Worm (Caenorhabditis elegans): ENCODE measurements around the gene pik-1.
A peak's percentile ranks its signal among the peaks of the same experiment; 100 is the strongest.

The pik-1 gene

ce11 chrIV:13386043-13386442 lies 29.8 kb upstream of the pik-1 start, which contains the start of the genes Y62E10A.20, Y62E10A.23 and mdt-9:
Gene Y62E10A.20 (minus strand): TSS chrIV:13386091.
Gene Y62E10A.23 (plus strand): TSS chrIV:13386324.
Gene mdt-9 (plus strand): TSS chrIV:13386380.
- peak; percentile 43 for TF ChIP-seq nhr-43 (tag; optimal IDR thresholded peaks at IDR 0.05; ENCODE audit: poor library complexity, severe bottlenecking)
- TF ChIP-seq nhr-12 (tag; optimal IDR thresholded peaks at IDR 0.05) = no peak
- TF ChIP-seq egl-5 (tag; optimal IDR thresholded peaks at IDR 0.05) = peak; percentile 95
- peak; percentile 9 for TF ChIP-seq pqm-1 (tag; optimal IDR thresholded peaks at IDR 0.05)
- TF ChIP-seq snpc-4 (tag; optimal IDR thresholded peaks at IDR 0.05) = peak; percentile 11
- peak; percentile 87 for TF ChIP-seq pha-4 (tag; optimal IDR thresholded peaks at IDR 0.05)
- TF ChIP-seq unc-62 (GFP tag; optimal IDR thresholded peaks at IDR 0.05) = no peak
- no peak for TF ChIP-seq aly-2 (tag; optimal IDR thresholded peaks at IDR 0.05)
- peak; percentile 54 for TF ChIP-seq ceh-28 (tag; optimal IDR thresholded peaks at IDR 0.05)
- no peak for TF ChIP-seq zag-1 (tag; optimal IDR thresholded peaks at IDR 0.05)
- TF ChIP-seq hmg-11 (tag; optimal IDR thresholded peaks at IDR 0.05) = peak; percentile 66
- TF ChIP-seq nhr-11 (tag; optimal IDR thresholded peaks at IDR 0.05) = no peak
- no peak for TF ChIP-seq tbx-2 (tag; optimal IDR thresholded peaks at IDR 0.05)
- TF ChIP-seq nfya-1 (tag; optimal IDR thresholded peaks at IDR 0.05; ENCODE audit: insufficient read depth) = peak; percentile 82
- TF ChIP-seq fkh-10 (GFP tag; optimal IDR thresholded peaks at IDR 0.05) = peak; percentile 14
- TF ChIP-seq lin-39 (tag; optimal IDR thresholded peaks at IDR 0.05) = peak; percentile 70
- peak; percentile 53 for TF ChIP-seq R02D3.7 (tag; optimal IDR thresholded peaks at IDR 0.05)
- TF ChIP-seq ama-1 (optimal IDR thresholded peaks at IDR 0.05) = peak; percentile 9
- peak; percentile 92 for TF ChIP-seq lin-15B (tag; optimal IDR thresholded peaks at IDR 0.05)
- no peak for TF ChIP-seq ceh-9 (tag; optimal IDR thresholded peaks at IDR 0.05)
- TF ChIP-seq nhr-23 (tag; optimal IDR thresholded peaks at IDR 0.05) = peak; percentile 81
- TF ChIP-seq skn-1 (tag; optimal IDR thresholded peaks at IDR 0.05) = peak; percentile 32
- peak; percentile 72 for TF ChIP-seq nhr-25 (tag; optimal IDR thresholded peaks at IDR 0.05)
- TF ChIP-seq elt-2 (tag; optimal IDR thresholded peaks at IDR 0.05) = peak; percentile 28
- no peak for TF ChIP-seq elt-3 (tag; optimal IDR thresholded peaks at IDR 0.05)

- TF ChIP-seq nhr-237 (tag; optimal IDR thresholded peaks at IDR 0.05) = no peak
- TF ChIP-seq ceh-16 (tag; optimal IDR thresholded peaks at IDR 0.05) = no peak
- TF ChIP-seq fkh-2 (tag; optimal IDR thresholded peaks at IDR 0.05) = no peak
- TF ChIP-seq ceh-28 (tag; optimal IDR thresholded peaks at IDR 0.05) = no peak
- TF ChIP-seq pqm-1 (tag; optimal IDR thresholded peaks at IDR 0.05) = no peak
- no peak for TF ChIP-seq snpc-4 (tag; optimal IDR thresholded peaks at IDR 0.05)
- TF ChIP-seq mdl-1 (tag; optimal IDR thresholded peaks at IDR 0.05) = no peak
- TF ChIP-seq sea-2 (GFP tag; optimal IDR thresholded peaks at IDR 0.05) = no peak
- no peak for TF ChIP-seq daf-12 (tag; optimal IDR thresholded peaks at IDR 0.05)
- TF ChIP-seq hmg-11 (tag; optimal IDR thresholded peaks at IDR 0.05) = no peak
- no peak for TF ChIP-seq fkh-10 (GFP tag; optimal IDR thresholded peaks at IDR 0.05)
- TF ChIP-seq aly-2 (tag; optimal IDR thresholded peaks at IDR 0.05) = no peak
- TF ChIP-seq nhr-67 (tag; optimal IDR thresholded peaks at IDR 0.05) = no peak
- TF ChIP-seq ztf-4 (tag; optimal IDR thresholded peaks at IDR 0.05) = no peak
- TF ChIP-seq unc-39 (tag; optimal IDR thresholded peaks at IDR 0.05) = no peak
Measured at ce11 chrIV:13386903-13387302, 28.9 kb upstream of the pik-1 start, which contains the start of gene lsm-3. Gene lsm-3 (plus strand): TSS chrIV:13387203.

ce11 chrIV:13388779-13389178 lies 27.1 kb upstream of the pik-1 start:
- peak; percentile 38 for TF ChIP-seq jun-1 (tag; optimal IDR thresholded peaks at IDR 0.05)
- TF ChIP-seq eor-1 (tag; optimal IDR thresholded peaks at IDR 0.05) = no peak
- no peak for TF ChIP-seq lin-15B (tag; optimal IDR thresholded peaks at IDR 0.05)
- TF ChIP-seq nhr-11 (tag; optimal IDR thresholded peaks at IDR 0.05) = no peak
- TF ChIP-seq daf-12 (tag; optimal IDR thresholded peaks at IDR 0.05) = no peak
- no peak for TF ChIP-seq ceh-28 (tag; optimal IDR thresholded peaks at IDR 0.05)
- no peak for TF ChIP-seq ZK546.5 (tag; optimal IDR thresholded peaks at IDR 0.05)
- TF ChIP-seq zag-1 (tag; optimal IDR thresholded peaks at IDR 0.05) = no peak
- TF ChIP-seq nfya-1 (tag; optimal IDR thresholded peaks at IDR 0.05; ENCODE audit: insufficient read depth) = peak; percentile 9
- TF ChIP-seq R02D3.7 (tag; optimal IDR thresholded peaks at IDR 0.05) = no peak
- peak; percentile 0 for TF ChIP-seq nhr-25 (tag; optimal IDR thresholded peaks at IDR 0.05)
- no peak for TF ChIP-seq egl-5 (tag; optimal IDR thresholded peaks at IDR 0.05)
- peak; percentile 40 for TF ChIP-seq nhr-77 (tag; optimal IDR thresholded peaks at IDR 0.05)
- TF ChIP-seq elt-3 (tag; optimal IDR thresholded peaks at IDR 0.05) = no peak
- TF ChIP-seq fos-1 (tag; optimal IDR thresholded peaks at IDR 0.05) = no peak
- TF ChIP-seq nhr-12 (tag; optimal IDR thresholded peaks at IDR 0.05) = no peak
- TF ChIP-seq aly-2 (tag; optimal IDR thresholded peaks at IDR 0.05) = peak; percentile 49
- TF ChIP-seq unc-62 (GFP tag; optimal IDR thresholded peaks at IDR 0.05) = no peak
- no peak for TF ChIP-seq unc-39 (tag; optimal IDR thresholded peaks at IDR 0.05)
- peak; percentile 3 for TF ChIP-seq hmg-11 (tag; optimal IDR thresholded peaks at IDR 0.05)
- TF ChIP-seq mml-1 (tag; optimal IDR thresholded peaks at IDR 0.05) = no peak
- TF ChIP-seq pqm-1 (tag; optimal IDR thresholded peaks at IDR 0.05) = peak; percentile 19
- peak; percentile 51 for TF ChIP-seq lsy-12 (tag; optimal IDR thresholded peaks at IDR 0.05)
- TF ChIP-seq elt-2 (tag; optimal IDR thresholded peaks at IDR 0.05) = peak; percentile 12
- peak; percentile 54 for TF ChIP-seq nhr-43 (tag; optimal IDR thresholded peaks at IDR 0.05; ENCODE audit: poor library complexity, severe bottlenecking)
- peak; percentile 76 for TF ChIP-seq ztf-4 (tag; optimal IDR thresholded peaks at IDR 0.05)
- peak; percentile 80 for TF ChIP-seq ama-1 (optimal IDR thresholded peaks at IDR 0.05)
- no peak for TF ChIP-seq nhr-28 (tag; optimal IDR thresholded peaks at IDR 0.05)
- peak; percentile 35 for TF ChIP-seq nhr-23 (tag; optimal IDR thresholded peaks at IDR 0.05)
